Worm (Caenorhabditis elegans): ENCODE data around the gene repo-1.

The repo-1 gene

ce11 chrIV:12088898-12089297 is 4.6 kb downstream of the repo-1 start:
- TF ChIP-seq nhr-2 (tag; optimal IDR thresholded peaks at IDR 0.05) = no peak
- no peak for TF ChIP-seq unc-120 (tag; optimal IDR thresholded peaks at IDR 0.05; ENCODE audit: poor library complexity, severe bottlenecking)
- peak; percentile 36 for TF ChIP-seq ham-2 (GFP tag; optimal IDR thresholded peaks at IDR 0.05)
- no peak for TF ChIP-seq ztf-11 (tag; optimal IDR thresholded peaks at IDR 0.05)
- no peak for TF ChIP-seq flh-1 (GFP tag; optimal IDR thresholded peaks at IDR 0.05)
- no peak for TF ChIP-seq hlh-1 (tag; optimal IDR thresholded peaks at IDR 0.05)
- TF ChIP-seq elt-1 (tag; optimal IDR thresholded peaks at IDR 0.05; ENCODE audit: borderline replicate concordance, insufficient read depth) = no peak
- TF ChIP-seq cnd-1 (tag; optimal IDR thresholded peaks at IDR 0.05) = no peak
- TF ChIP-seq blmp-1 (tag; optimal IDR thresholded peaks at IDR 0.05) = peak; percentile 58
- TF ChIP-seq ceh-43 (GFP tag; optimal IDR thresholded peaks at IDR 0.05) = no peak
- no peak for TF ChIP-seq nhr-76 (tag; optimal IDR thresholded peaks at IDR 0.05)
- peak; percentile 28 for TF ChIP-seq lsy-2 (tag; optimal IDR thresholded peaks at IDR 0.05)
- no peak for TF ChIP-seq sptf-1 (tag; optimal IDR thresholded peaks at IDR 0.05)
- TF ChIP-seq drap-1 (GFP tag; optimal IDR thresholded peaks at IDR 0.05) = no peak
- TF ChIP-seq pha-4 (tag; optimal IDR thresholded peaks at IDR 0.05) = no peak
- TF ChIP-seq unc-39 (tag; optimal IDR thresholded peaks at IDR 0.05) = no peak
- TF ChIP-seq unc-62 (GFP tag; optimal IDR thresholded peaks at IDR 0.05) = no peak
- TF ChIP-seq mep-1 (tag; optimal IDR thresholded peaks at IDR 0.05) = peak; percentile 35
- peak; percentile 11 for TF ChIP-seq nhr-237 (tag; optimal IDR thresholded peaks at IDR 0.05)
- TF ChIP-seq ceh-83 (GFP tag; optimal IDR thresholded peaks at IDR 0.05) = no peak
- TF ChIP-seq M03D4.4 (tag; optimal IDR thresholded peaks at IDR 0.05) = no peak
- no peak for TF ChIP-seq zip-8 (tag; optimal IDR thresholded peaks at IDR 0.05)
- no peak for TF ChIP-seq elt-3 (tag; optimal IDR thresholded peaks at IDR 0.05)
- TF ChIP-seq snpc-4 (tag; optimal IDR thresholded peaks at IDR 0.05) = no peak
- no peak for TF ChIP-seq nhr-28 (tag; optimal IDR thresholded peaks at IDR 0.05)
- TF ChIP-seq sem-2 (GFP tag; optimal IDR thresholded peaks at IDR 0.05) = no peak
- TF ChIP-seq mls-2 (tag; optimal IDR thresholded peaks at IDR 0.05) = no peak
- TF ChIP-seq ces-1 (GFP tag; optimal IDR thresholded peaks at IDR 0.05) = no peak
- no peak for TF ChIP-seq mab-5 (tag; optimal IDR thresholded peaks at IDR 0.05)
- TF ChIP-seq lin-13 (tag; optimal IDR thresholded peaks at IDR 0.05) = no peak
- no peak for TF ChIP-seq bed-3 (GFP tag; optimal IDR thresholded peaks at IDR 0.05)
- no peak for TF ChIP-seq tbx-8 (GFP tag; optimal IDR thresholded peaks at IDR 0.05)
- no peak for TF ChIP-seq nhr-12 (tag; optimal IDR thresholded peaks at IDR 0.05)
- TF ChIP-seq lin-32 (GFP tag; optimal IDR thresholded peaks at IDR 0.05) = no peak
- no peak for TF ChIP-seq ceh-39 (tag; optimal IDR thresholded peaks at IDR 0.05)

- TF ChIP-seq tbx-8 (GFP tag; optimal IDR thresholded peaks at IDR 0.05) = no peak
- no peak for TF ChIP-seq ceh-83 (GFP tag; optimal IDR thresholded peaks at IDR 0.05)
- no peak for TF ChIP-seq unc-62 (GFP tag; optimal IDR thresholded peaks at IDR 0.05)
Measured at ce11 chrIV:12089551-12089950, 5.3 kb downstream of the repo-1 start, which contains the start of gene F11A10.6. Gene F11A10.6 (minus strand): TSS chrIV:12089651.

- no peak for TF ChIP-seq M03D4.4 (tag; optimal IDR thresholded peaks at IDR 0.05)
- no peak for TF ChIP-seq ceh-43 (GFP tag; optimal IDR thresholded peaks at IDR 0.05)
- no peak for TF ChIP-seq sptf-1 (tag; optimal IDR thresholded peaks at IDR 0.05)
- TF ChIP-seq lsy-2 (tag; optimal IDR thresholded peaks at IDR 0.05) = no peak
- TF ChIP-seq mab-5 (tag; optimal IDR thresholded peaks at IDR 0.05) = no peak
- TF ChIP-seq tbx-8 (GFP tag; optimal IDR thresholded peaks at IDR 0.05) = no peak
- no peak for TF ChIP-seq ztf-11 (tag; optimal IDR thresholded peaks at IDR 0.05)
- TF ChIP-seq ceh-83 (GFP tag; optimal IDR thresholded peaks at IDR 0.05) = no peak
- TF ChIP-seq pha-4 (tag; optimal IDR thresholded peaks at IDR 0.05) = no peak
- no peak for TF ChIP-seq lin-32 (GFP tag; optimal IDR thresholded peaks at IDR 0.05)
- TF ChIP-seq hlh-1 (tag; optimal IDR thresholded peaks at IDR 0.05) = no peak
- no peak for TF ChIP-seq blmp-1 (tag; optimal IDR thresholded peaks at IDR 0.05)
- TF ChIP-seq nhr-12 (tag; optimal IDR thresholded peaks at IDR 0.05) = no peak
- no peak for TF ChIP-seq elt-1 (tag; optimal IDR thresholded peaks at IDR 0.05; ENCODE audit: borderline replicate concordance, insufficient read depth)
- TF ChIP-seq mls-2 (tag; optimal IDR thresholded peaks at IDR 0.05) = no peak
- no peak for TF ChIP-seq unc-120 (tag; optimal IDR thresholded peaks at IDR 0.05; ENCODE audit: poor library complexity, severe bottlenecking)
- TF ChIP-seq snpc-4 (tag; optimal IDR thresholded peaks at IDR 0.05) = no peak
- TF ChIP-seq bed-3 (GFP tag; optimal IDR thresholded peaks at IDR 0.05) = no peak
- TF ChIP-seq ces-1 (GFP tag; optimal IDR thresholded peaks at IDR 0.05) = no peak
- TF ChIP-seq zip-8 (tag; optimal IDR thresholded peaks at IDR 0.05) = no peak
Measured at ce11 chrIV:12092113-12092512, 7.8 kb downstream of the repo-1 start, which contains the start of gene mig-32. Gene mig-32 (minus strand): TSS chrIV:12092213.
